Worm (Caenorhabditis elegans) whole organism, mixed stage, embryonic: ENCODE results near the gene rhgf-2.
"Not testable (repeated sequence)": the region's sequence is repeated elsewhere in the genome, so short reads cannot be mapped to it uniquely, and the experiment has no call there.

Source experiments
- M03D4.4 ChIP-seq: sonication (generic microtip); optimal IDR thresholded peaks from 2 replicates; lab custom pipeline; 2017; ENCODE audit warnings: mild to moderate bottlenecking, missing genetic modification characterization, missing compliant biosample characterization
- bed-3 ChIP-seq: fragments of 200-800 bp; sonication (Bioruptor generic); optimal IDR thresholded peaks from 3 replicates; lab custom pipeline; 2018; ENCODE audit warnings: mild to moderate bottlenecking, missing genetic modification characterization, moderate library complexity, missing compliant biosample characterization
- ceh-39 ChIP-seq: fragments of 150-350 bp; optimal IDR thresholded peaks from 2 replicates; lab custom pipeline; 2014; ENCODE audit warnings: missing biosample characterization, missing genetic modification characterization
- ceh-43 ChIP-seq: fragments of 200-800 bp; sonication (Bioruptor generic); optimal IDR thresholded peaks from 2 replicates; lab custom pipeline; 2018; ENCODE audit warnings: mild to moderate bottlenecking, missing genetic modification characterization, moderate library complexity, missing compliant biosample characterization
- ceh-83 ChIP-seq: fragments of 200-800 bp; sonication (Bioruptor generic); optimal IDR thresholded peaks from 2 replicates; lab custom pipeline; 2018; ENCODE audit warnings: mild to moderate bottlenecking, missing genetic modification characterization, missing compliant biosample characterization
- ces-1 ChIP-seq: fragments of 150-350 bp; optimal IDR thresholded peaks from 2 replicates; lab custom pipeline; 2014; ENCODE audit warnings: missing biosample characterization, missing genetic modification reagents, missing genetic modification characterization
- cnd-1 ChIP-seq: fragments of 200-800 bp; sonication (Bioruptor generic); optimal IDR thresholded peaks from 2 replicates; lab custom pipeline; 2018; ENCODE audit warnings: mild to moderate bottlenecking, missing genetic modification characterization, missing compliant biosample characterization
- drap-1 ChIP-seq: fragments of 200-800 bp; sonication (Bioruptor generic); optimal IDR thresholded peaks from 3 replicates; lab custom pipeline; 2018; ENCODE audit warnings: mild to moderate bottlenecking, missing genetic modification characterization, missing compliant biosample characterization
- elt-3 ChIP-seq: fragments of 150-350 bp; optimal IDR thresholded peaks from 2 replicates; lab custom pipeline; 2014; ENCODE audit warnings: missing biosample characterization, missing genetic modification characterization
- flh-1 ChIP-seq: fragments of 200-800 bp; sonication (Bioruptor generic); optimal IDR thresholded peaks from 2 replicates; lab custom pipeline; 2018; ENCODE audit warnings: mild to moderate bottlenecking, missing genetic modification characterization, moderate library complexity, missing compliant biosample characterization
- ham-2 ChIP-seq: fragments of 200-800 bp; sonication (Bioruptor generic); optimal IDR thresholded peaks from 2 replicates; lab custom pipeline; 2018; ENCODE audit warnings: mild to moderate bottlenecking, missing genetic modification characterization, missing compliant biosample characterization
- hlh-1 ChIP-seq: fragments of 150-350 bp; optimal IDR thresholded peaks from 2 replicates; lab custom pipeline; 2014; ENCODE audit warnings: missing biosample characterization, missing genetic modification reagents, missing genetic modification characterization
- lin-13 ChIP-seq: fragments of 150-350 bp; optimal IDR thresholded peaks from 2 replicates; lab custom pipeline; 2014; ENCODE audit warnings: missing biosample characterization, missing genetic modification characterization
- lin-32 ChIP-seq: fragments of 200-800 bp; sonication (Bioruptor generic); optimal IDR thresholded peaks from 2 replicates; lab custom pipeline; 2018; ENCODE audit warnings: mild to moderate bottlenecking, missing genetic modification characterization, missing compliant biosample characterization
- mab-5 ChIP-seq: fragments of 150-350 bp; optimal IDR thresholded peaks from 2 replicates; lab custom pipeline; 2014; ENCODE audit warnings: missing biosample characterization, missing genetic modification characterization
- mep-1 ChIP-seq: fragments of 150-350 bp; optimal IDR thresholded peaks from 2 replicates; lab custom pipeline; 2017; ENCODE audit warnings: missing biosample characterization, missing genetic modification reagents, missing genetic modification characterization, inconsistent platforms
- mls-2 ChIP-seq: sonication (generic microtip); optimal IDR thresholded peaks from 2 replicates; lab custom pipeline; 2016; ENCODE audit warnings: mild to moderate bottlenecking, missing genetic modification characterization, moderate library complexity, missing compliant biosample characterization
- nhr-28 ChIP-seq: fragments of 150-350 bp; optimal IDR thresholded peaks from 2 replicates; lab custom pipeline; 2014; ENCODE audit warnings: missing biosample characterization, missing genetic modification characterization
- pha-4 ChIP-seq: fragments of 150-350 bp; optimal IDR thresholded peaks from 2 replicates; lab custom pipeline; 2018; ENCODE audit warnings: missing biosample characterization, missing genetic modification reagents, missing genetic modification characterization
- sem-2 ChIP-seq: fragments of 200-800 bp; sonication (Bioruptor generic); optimal IDR thresholded peaks from 2 replicates; lab custom pipeline; 2018; ENCODE audit warnings: mild to moderate bottlenecking, missing genetic modification characterization, missing compliant biosample characterization
- snpc-4 ChIP-seq: fragments of 150-350 bp; optimal IDR thresholded peaks from 2 replicates; lab custom pipeline; 2014; ENCODE audit warnings: missing biosample characterization, missing genetic modification characterization
- sptf-1 ChIP-seq: sonication (generic microtip); optimal IDR thresholded peaks from 2 replicates; lab custom pipeline; 2017; ENCODE audit warnings: mild to moderate bottlenecking, missing genetic modification characterization, moderate library complexity, missing compliant biosample characterization
- unc-120 ChIP-seq: sonication (generic microtip); optimal IDR thresholded peaks from 2 replicates; lab custom pipeline; 2017; ENCODE audit warnings: missing genetic modification characterization, missing compliant biosample characterization; ENCODE audit not compliant: poor library complexity, severe bottlenecking
- unc-39 ChIP-seq: fragments of 150-350 bp; optimal IDR thresholded peaks from 2 replicates; lab custom pipeline; 2014; ENCODE audit warnings: missing biosample characterization, missing genetic modification characterization
- zip-8 ChIP-seq: fragments of 150-350 bp; optimal IDR thresholded peaks from 2 replicates; lab custom pipeline; 2014; ENCODE audit warnings: missing biosample characterization, missing genetic modification characterization
- ztf-11 ChIP-seq: fragments of 150-350 bp; optimal IDR thresholded peaks from 2 replicates; lab custom pipeline; 2014; ENCODE audit warnings: missing biosample characterization, missing genetic modification characterization

rhgf-2 gene

DNA sequence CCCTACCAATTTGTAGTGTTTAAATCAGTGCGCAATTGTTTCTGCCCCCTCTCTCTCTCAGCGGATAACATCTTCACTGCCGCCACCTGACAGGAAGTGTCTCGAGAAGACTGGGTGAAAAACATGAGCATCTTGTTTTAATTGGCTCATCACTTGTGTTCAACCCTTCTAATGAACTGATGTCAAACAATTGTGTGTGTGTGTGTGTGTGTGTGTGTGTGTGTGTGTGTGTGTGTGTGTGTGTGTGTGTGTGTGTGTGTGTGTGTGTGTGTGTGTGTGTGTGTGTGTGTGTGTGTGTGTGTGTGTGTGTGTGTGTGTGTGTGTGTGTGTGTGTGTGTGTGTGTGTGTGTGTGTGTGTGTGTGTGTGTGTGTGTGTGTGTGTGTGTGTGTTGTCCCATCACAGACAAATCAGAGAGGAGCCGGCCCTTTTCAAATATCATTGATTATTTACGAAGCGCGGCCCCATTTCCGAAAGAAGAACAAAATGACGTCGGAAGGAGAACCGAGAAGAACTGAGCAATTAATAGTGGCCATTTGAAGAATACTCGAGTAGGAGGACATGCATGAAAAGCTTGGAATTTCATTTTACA is 29.6 kb downstream of the rhgf-2 start:
- TF ChIP-seq sptf-1 (tag; lab: Kevin White, UChicago) (peak; percentile 79), hlh-1 (tag; lab: Kevin White, UChicago) (peak; percentile 57), bed-3 (GFP tag; lab: Kevin White, UChicago) (peak; percentile 28), lin-32 (GFP tag; lab: Kevin White, UChicago) (peak; percentile 44), flh-1 (GFP tag; lab: Kevin White, UChicago) (peak; percentile 44), cnd-1 (peak; percentile 72), drap-1 (GFP tag; lab: Kevin White, UChicago) (peak; percentile 60), ham-2 (GFP tag; lab: Kevin White, UChicago) (peak; percentile 11), ceh-43 (GFP tag; lab: Kevin White, UChicago) (peak; percentile 31), M03D4.4 (tag; lab: Kevin White, UChicago) (peak; percentile 65), mls-2 (tag; lab: Kevin White, UChicago) (peak; percentile 74), ceh-83 (GFP tag; lab: Kevin White, UChicago) (peak; percentile 73), sem-2 (peak; percentile 31)

DNA sequence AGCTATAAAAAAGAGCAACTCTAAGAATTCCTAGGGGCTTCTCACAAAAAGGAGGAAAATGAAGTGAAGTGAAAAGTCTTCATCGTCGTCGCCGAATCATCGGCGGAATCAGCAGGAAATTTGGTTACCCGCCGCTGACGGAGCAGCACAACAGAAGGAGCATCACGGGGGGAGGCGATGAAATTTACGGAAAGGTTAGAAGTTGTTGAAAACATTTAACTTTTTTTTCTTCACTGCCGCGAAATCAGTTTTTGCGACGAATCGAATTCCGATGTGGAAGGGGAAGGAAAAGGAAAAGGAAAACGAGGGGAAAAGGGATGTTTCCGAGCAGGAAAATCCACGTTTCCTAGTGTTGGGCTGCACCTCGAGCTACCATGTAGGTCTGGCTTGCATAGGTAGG is 32.7 kb downstream of the rhgf-2 start:
- no peak for TF ChIP-seq ceh-39
- peak; percentile 80 for TF ChIP-seq ces-1 (GFP tag; lab: Kevin White, UChicago)
- no peak for TF ChIP-seq unc-120 (tag; lab: Kevin White, UChicago)
- peak; percentile 1 for TF ChIP-seq sptf-1 (tag; lab: Kevin White, UChicago)

ce11 chrII:4134688-4135087 is 34.1 kb downstream of the rhgf-2 start:
- TF ChIP-seq M03D4.4 (tag; lab: Kevin White, UChicago) (no peak), sem-2 (no peak)

DNA sequence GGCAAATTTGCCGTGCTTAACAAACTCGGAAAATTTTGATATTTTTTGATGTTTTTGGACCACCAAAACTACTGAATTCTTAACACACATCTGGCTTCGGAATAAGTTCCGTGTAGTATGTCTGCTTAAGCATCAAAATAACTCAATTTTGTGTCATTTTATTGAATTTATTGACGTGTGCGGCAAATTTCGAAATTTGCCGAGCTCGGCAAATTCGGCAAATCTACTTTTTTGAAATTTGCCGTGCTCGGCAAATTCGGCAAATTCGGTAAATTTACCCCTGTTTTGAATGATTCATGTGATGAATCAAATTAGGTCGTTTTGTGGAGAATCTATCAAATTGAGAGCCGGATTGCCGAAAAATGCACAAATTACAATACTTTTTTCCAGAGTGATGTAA is 34.7 kb downstream of the rhgf-2 start, which contains the start of gene ast-1:
ast-1 (minus strand) TSS at position 101 of the 400 bp plus-strand sequence.
- not testable (repeated sequence) for TF ChIP-seq flh-1 (GFP tag; lab: Kevin White, UChicago); pha-4; M03D4.4 (tag; lab: Kevin White, UChicago)

- no peak for TF ChIP-seq ceh-83 (GFP tag; lab: Kevin White, UChicago)
- no peak for TF ChIP-seq mab-5
- TF ChIP-seq ceh-43 (GFP tag; lab: Kevin White, UChicago), result no peak
These were observed 45.5 kb downstream of the rhgf-2 start, which contains the start of gene F56D3.1 for ce11 chrII:4146039-4146438. F56D3.1 (plus strand) TSS chrII:4146339.

ce11 chrII:4150211-4150610 is 49.6 kb downstream of the rhgf-2 start:
- no peak for TF ChIP-seq zip-8 (tag; lab: Kevin White, UChicago)
- no peak for TF ChIP-seq pha-4
- TF ChIP-seq mab-5, result no peak
- TF ChIP-seq lin-32 (GFP tag; lab: Kevin White, UChicago), result no peak
- no peak for TF ChIP-seq mep-1 (tag; lab: Kevin White, UChicago)
- no peak for TF ChIP-seq bed-3 (GFP tag; lab: Kevin White, UChicago)
- no peak for TF ChIP-seq ham-2 (GFP tag; lab: Kevin White, UChicago)
- no peak for TF ChIP-seq ceh-83 (GFP tag; lab: Kevin White, UChicago)
- TF ChIP-seq nhr-28 (tag; lab: Kevin White, UChicago), result no peak
- TF ChIP-seq snpc-4, result no peak
- TF ChIP-seq ztf-11, result no peak
- no peak for TF ChIP-seq M03D4.4 (tag; lab: Kevin White, UChicago)
- no peak for TF ChIP-seq ceh-43 (GFP tag; lab: Kevin White, UChicago)
- TF ChIP-seq lin-13 (tag; lab: Kevin White, UChicago), result no peak
- TF ChIP-seq elt-3 (tag; lab: Kevin White, UChicago), result no peak
- no peak for TF ChIP-seq unc-39 (tag; lab: Kevin White, UChicago)
- TF ChIP-seq, all 35 proteins: peak for 0
